Fruit fly (Drosophila melanogaster): ENCODE results near the gene CG13082.

The CG13082 gene

DNA sequence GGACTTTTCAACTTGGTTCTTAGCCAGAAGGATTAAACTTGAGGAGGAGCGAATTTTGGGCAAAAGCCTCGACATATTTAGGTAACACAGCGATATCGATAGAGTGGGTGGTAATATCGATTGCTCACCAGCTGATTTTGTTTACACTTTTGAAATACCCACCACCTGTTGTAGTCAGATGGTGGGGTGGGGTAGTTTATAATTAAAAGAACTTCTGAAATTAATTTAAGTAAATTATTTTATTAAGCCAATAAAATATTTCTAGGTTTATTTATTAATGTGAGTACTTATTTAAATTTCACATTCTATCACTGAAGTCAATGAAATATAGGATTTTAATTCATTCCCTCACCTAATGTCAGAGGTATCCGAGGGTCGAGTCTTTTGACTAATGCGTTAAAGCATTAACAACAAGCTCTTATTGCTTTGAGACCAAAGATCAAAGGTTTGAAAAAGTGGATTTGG lies 48.2 kb upstream of the CG13082 start, which contains the start of the genes CG10194 and CG18094 (continued):
- TF ChIP-seq CG16779 (GFP tag; IDR thresholded peaks at IDR 0.05) (no peak), CG9609 (GFP tag; optimal IDR thresholded peaks at IDR 0.05) (no peak), CG13894 (tag; optimal IDR thresholded peaks at IDR 0.05) (no peak), ci (GFP tag; IDR thresholded peaks at IDR 0.05) (no peak), CG30403 (GFP tag; optimal IDR thresholded peaks at IDR 0.05) (peak; percentile 53), br (optimal IDR thresholded peaks at IDR 0.05) (no peak), jumu (GFP tag; optimal IDR thresholded peaks at IDR 0.05) (no peak), CG2202 (tag; optimal IDR thresholded peaks at IDR 0.05) (peak; percentile 3), Dll (GFP tag; IDR thresholded peaks at IDR 0.05; ENCODE audit: partially characterized antibody) (peak; percentile 72), CG3163 (GFP tag; optimal IDR thresholded peaks at IDR 0.05) (no peak), CG6791 (GFP tag; IDR thresholded peaks at IDR 0.05; ENCODE audit: partially characterized antibody) (peak; percentile 64; the same call in 2 of the 3 replicates), CG17328 (GFP tag; IDR thresholded peaks at IDR 0.05) (no peak), CG8281 (tag; optimal IDR thresholded peaks at IDR 0.05) (no peak), Bgb (GFP tag; IDR thresholded peaks at IDR 0.05; ENCODE audit: partially characterized antibody) (peak; percentile 66; the same call in 1 of the 2 replicates), ranshi (GFP tag; IDR thresholded peaks at IDR 0.05) (0 out of 2 replicates have a peak, but pooled peaks have one; percentile 19), slou (GFP tag; optimal IDR thresholded peaks at IDR 0.05) (no peak), inv (GFP tag; IDR thresholded peaks at IDR 0.05; ENCODE audit: partially characterized antibody) (peak; percentile 34), CG30431 (GFP tag; optimal IDR thresholded peaks at IDR 0.05) (no peak), ssp (GFP tag; IDR thresholded peaks at IDR 0.05) (no peak), Dip2 (GFP tag; IDR thresholded peaks at IDR 0.05) (no peak), Sry-β (GFP tag; optimal IDR thresholded peaks at IDR 0.05) (no peak), TFAM (GFP tag; optimal IDR thresholded peaks at IDR 0.05) (no peak), Fer2 (tag; optimal IDR thresholded peaks at IDR 0.05) (no peak), CG6654 (GFP tag; optimal IDR thresholded peaks at IDR 0.05) (no peak), BtbVII (GFP tag; optimal IDR thresholded peaks at IDR 0.05) (no peak), fru (optimal IDR thresholded peaks at IDR 0.05) (no peak), CG17385 (GFP tag; optimal IDR thresholded peaks at IDR 0.05) (peak; percentile 40), Rfx (GFP tag; IDR thresholded peaks at IDR 0.05) (0 out of 2 replicates have a peak, but pooled peaks have one; percentile 12), crol (GFP tag; IDR thresholded peaks at IDR 0.05) (no peak), tio (GFP tag; optimal IDR thresholded peaks at IDR 0.05) (no peak), CrebB (tag; optimal IDR thresholded peaks at IDR 0.05) (no peak), Trl (optimal IDR thresholded peaks at IDR 0.05) (no peak), Trl (GFP tag; optimal IDR thresholded peaks at IDR 0.05) (no peak), Max (GFP tag; optimal IDR thresholded peaks at IDR 0.05) (peak; percentile 17), usp (GFP tag; optimal IDR thresholded peaks at IDR 0.05) (no peak), CG2712 (tag; optimal IDR thresholded peaks at IDR 0.05) (peak; percentile 65), zen2 (GFP tag; IDR thresholded peaks at IDR 0.05; ENCODE audit: partially characterized antibody) (peak; percentile 72), Rx (GFP tag; IDR thresholded peaks at IDR 0.05) (no peak), crp (GFP tag; optimal IDR thresholded peaks at IDR 0.05) (peak; percentile 29 to 88), ash1 (GFP tag; optimal IDR thresholded peaks at IDR 0.05) (no peak), CG33213 (GFP tag; optimal IDR thresholded peaks at IDR 0.05) (no peak), CG11093 (GFP tag; IDR thresholded peaks at IDR 0.05) (no peak), CG8924 (tag; optimal IDR thresholded peaks at IDR 0.05) (peak; percentile 18), dpn (GFP tag; optimal IDR thresholded peaks at IDR 0.05) (peak in 1 of 2 experiments; percentile 47), p53 (GFP tag; optimal IDR thresholded peaks at IDR 0.05) (no peak), ac (GFP tag; optimal IDR thresholded peaks at IDR 0.05) (no peak), stwl (tag; optimal IDR thresholded peaks at IDR 0.05) (peak; percentile 9), Ada2b (GFP tag; IDR thresholded peaks at IDR 0.05) (peak; percentile 12; the same call in 1 of the 2 replicates), Hr3 (GFP tag; optimal IDR thresholded peaks at IDR 0.05) (peak; percentile 57), Chrac-16 (GFP tag; optimal IDR thresholded peaks at IDR 0.05) (peak; percentile 36), tin (GFP tag; optimal IDR thresholded peaks at IDR 0.05) (peak; percentile 14), ttk (GFP tag; IDR thresholded peaks at IDR 0.05) (no peak)
